Worm (Caenorhabditis elegans): ENCODE measurements around the gene F52C12.2.

- TF ChIP-seq ama-1 (optimal IDR thresholded peaks at IDR 0.05) (no peak), nfya-1 (tag; optimal IDR thresholded peaks at IDR 0.05; ENCODE audit: insufficient read depth) (no peak)
These were observed 18.9 kb downstream of the F52C12.2 start, which contains the start of gene Y76B12C.4 for ce11 chrIV:1972271-1972670.
